Fruit fly (Drosophila melanogaster) whole organism, prepupa: ENCODE measurements around the gene mei-218.

Experiments used
- CG16779 ChIP-seq: fragments of 200-800 bp; sonication (Bioruptor generic); optimal IDR thresholded peaks from 3 replicates; lab custom pipeline; 2017; ENCODE audit warnings: missing biosample characterization, mild to moderate bottlenecking, missing genetic modification characterization
- CG6854 ChIP-seq: fragments of 200-800 bp; sonication (Bioruptor generic); optimal IDR thresholded peaks from 2 replicates; lab custom pipeline; 2017; ENCODE audit warnings: missing biosample characterization, mild to moderate bottlenecking, missing genetic modification characterization
- Smox ChIP-seq: fragments of 200-800 bp; sonication (Bioruptor generic); optimal IDR thresholded peaks from 3 replicates; lab custom pipeline; 2016; ENCODE audit warnings: missing biosample characterization, missing genetic modification characterization
- Sox14 ChIP-seq: fragments of 200-800 bp; sonication (Bioruptor generic); optimal IDR thresholded peaks from 3 replicates; lab custom pipeline; 2016; ENCODE audit warnings: missing biosample characterization, missing genetic modification characterization
- acj6 ChIP-seq: fragments of 200-800 bp; sonication (Bioruptor generic); optimal IDR thresholded peaks from 3 replicates; lab custom pipeline; 2016; ENCODE audit warnings: missing biosample characterization, missing genetic modification characterization
- esn ChIP-seq: fragments of 200-800 bp; sonication (Bioruptor generic); optimal IDR thresholded peaks from 2 replicates; lab custom pipeline; 2016; ENCODE audit warnings: missing biosample characterization, mild to moderate bottlenecking, missing genetic modification characterization, moderate library complexity
- fd85E ChIP-seq: fragments of 200-800 bp; sonication (Bioruptor generic); optimal IDR thresholded peaks from 3 replicates; lab custom pipeline; 2016; ENCODE audit warnings: missing biosample characterization, missing genetic modification characterization
- pdm3 ChIP-seq: fragments of 200-800 bp; sonication (Bioruptor generic); optimal IDR thresholded peaks from 3 replicates; lab custom pipeline; 2016; ENCODE audit warnings: missing biosample characterization, missing genetic modification characterization
- spab ChIP-seq: fragments of 200-800 bp; sonication (Bioruptor generic); optimal IDR thresholded peaks from 2 replicates; lab custom pipeline; 2017; ENCODE audit warnings: missing biosample characterization, mild to moderate bottlenecking, missing genetic modification characterization, missing genetic modification reagents

- TF ChIP-seq Sox14 (GFP tag; lab: Kevin White, UChicago) (peak; percentile 28), CG6854 (GFP tag; lab: Kevin White, UChicago) (peak; percentile 74), Smox (GFP tag; lab: Kevin White, UChicago) (no peak), acj6 (GFP tag; lab: Kevin White, UChicago) (no peak), CG16779 (peak; percentile 29), spab (GFP tag; lab: Kevin White, UChicago) (no peak), esn (no peak), pdm3 (GFP tag; lab: Kevin White, UChicago) (no peak), fd85E (GFP tag; lab: Kevin White, UChicago) (no peak)
Observed at dm6 chrX:17148951-17149449, 6.2 kb upstream of the mei-218 start, which contains the start of gene Chchd2.
